Fruit fly (Drosophila melanogaster) ovary, adult (tissue): ENCODE measurements around the gene Gba1b.

Source experiments
- CG17801 ChIP-seq: fragments of 200-800 bp; optimal IDR thresholded peaks from 2 replicates; lab custom pipeline; 2019; ENCODE audit warnings: missing biosample characterization, mild to moderate bottlenecking, missing genetic modification characterization, moderate library complexity; ENCODE audit not compliant: partially characterized antibody

The Gba1b gene

DNA sequence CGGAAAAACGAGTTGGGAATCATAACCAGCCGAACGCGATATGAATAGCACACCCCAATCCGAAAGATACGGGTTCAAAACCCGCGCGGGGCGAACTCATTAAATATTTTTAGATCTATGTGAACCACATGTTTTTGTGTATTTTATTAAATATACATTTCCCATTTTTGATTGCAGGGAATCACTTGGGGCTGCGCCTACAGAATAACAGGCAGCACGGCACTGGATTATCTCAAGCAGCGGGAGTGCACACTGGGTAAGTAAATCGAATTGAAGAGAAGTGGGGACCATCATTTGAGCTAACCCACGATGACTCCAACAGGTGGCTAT lies 25.8 kb downstream of the Gba1b start:
- TF ChIP-seq CG17801 (GFP tag; lab: Kevin White, UChicago): no peak

DNA sequence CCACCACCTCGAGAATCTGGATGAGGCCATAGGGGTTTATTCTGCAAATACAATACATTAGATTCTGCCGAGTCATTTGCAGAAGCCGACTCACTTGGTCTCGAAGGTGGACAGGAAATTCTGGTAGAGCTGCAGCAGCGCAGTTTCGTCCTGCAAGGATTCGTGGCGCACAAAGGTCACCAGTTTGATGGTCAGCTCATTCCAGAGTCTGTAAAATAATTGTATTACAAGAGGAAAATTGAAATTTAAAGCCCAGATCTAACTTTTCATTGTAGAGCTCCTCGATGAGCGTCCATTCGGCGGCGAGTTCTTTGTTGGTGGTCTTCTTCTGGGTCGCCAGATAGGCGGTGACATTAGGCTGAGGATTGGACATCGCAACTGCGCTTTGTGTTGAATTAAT lies 27.9 kb downstream of the Gba1b start:
- no peak for TF ChIP-seq CG17801 (GFP tag; lab: Kevin White, UChicago)

DNA sequence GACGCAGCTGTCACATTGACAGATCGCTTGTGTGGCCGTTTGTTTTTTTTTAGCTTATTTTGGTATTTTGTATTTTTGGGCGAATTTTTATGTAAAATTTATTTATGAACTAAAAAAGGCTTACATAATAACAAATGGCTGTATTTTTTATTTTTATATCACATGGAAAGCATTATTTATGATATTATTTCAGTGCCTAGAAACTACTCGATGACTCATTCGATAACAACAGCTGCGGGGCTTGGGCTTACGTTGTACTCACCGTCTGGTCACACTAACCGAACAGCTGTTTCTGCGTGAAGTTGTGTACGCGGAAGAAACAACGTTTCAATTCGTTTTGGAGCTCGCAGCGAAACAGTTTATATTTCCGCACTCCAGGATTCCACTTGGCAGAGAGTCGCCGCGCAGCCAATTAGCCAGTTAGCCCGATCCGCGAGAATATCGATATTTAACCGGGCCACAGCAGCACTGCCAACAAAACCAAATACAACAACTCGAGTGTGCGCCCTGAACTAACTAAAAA lies 28.4 kb downstream of the Gba1b start, which contains the start of the genes Hmgcr and Rpn9:
TSS of gene Hmgcr (plus strand) at position 335 of the 523 bp plus-strand sequence.
TSS of gene Rpn9 (minus strand) at position 473 of the 523 bp plus-strand sequence.
- TF ChIP-seq CG17801 (GFP tag; lab: Kevin White, UChicago): peak; percentile 37

DNA sequence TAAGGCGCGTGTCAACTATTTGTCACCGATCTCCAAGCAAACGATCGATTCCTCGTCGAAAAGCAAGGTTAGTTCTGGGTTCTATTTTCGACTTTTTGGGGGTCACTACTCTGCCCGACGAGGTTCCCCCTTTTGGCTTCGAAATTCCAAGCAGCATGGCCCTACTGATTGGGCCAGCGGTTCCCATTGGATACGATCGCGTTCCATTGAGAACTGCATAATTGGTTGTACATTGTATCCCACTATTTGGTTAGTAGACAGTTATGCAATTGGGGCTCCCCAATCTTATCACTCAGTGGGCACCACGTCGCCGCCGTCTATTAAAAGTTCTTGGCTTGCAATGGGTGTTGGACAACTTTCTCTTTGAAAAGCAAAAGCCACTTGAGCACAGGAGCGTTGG lies 29.2 kb downstream of the Gba1b start:
- TF ChIP-seq CG17801 (GFP tag; lab: Kevin White, UChicago): no peak

DNA sequence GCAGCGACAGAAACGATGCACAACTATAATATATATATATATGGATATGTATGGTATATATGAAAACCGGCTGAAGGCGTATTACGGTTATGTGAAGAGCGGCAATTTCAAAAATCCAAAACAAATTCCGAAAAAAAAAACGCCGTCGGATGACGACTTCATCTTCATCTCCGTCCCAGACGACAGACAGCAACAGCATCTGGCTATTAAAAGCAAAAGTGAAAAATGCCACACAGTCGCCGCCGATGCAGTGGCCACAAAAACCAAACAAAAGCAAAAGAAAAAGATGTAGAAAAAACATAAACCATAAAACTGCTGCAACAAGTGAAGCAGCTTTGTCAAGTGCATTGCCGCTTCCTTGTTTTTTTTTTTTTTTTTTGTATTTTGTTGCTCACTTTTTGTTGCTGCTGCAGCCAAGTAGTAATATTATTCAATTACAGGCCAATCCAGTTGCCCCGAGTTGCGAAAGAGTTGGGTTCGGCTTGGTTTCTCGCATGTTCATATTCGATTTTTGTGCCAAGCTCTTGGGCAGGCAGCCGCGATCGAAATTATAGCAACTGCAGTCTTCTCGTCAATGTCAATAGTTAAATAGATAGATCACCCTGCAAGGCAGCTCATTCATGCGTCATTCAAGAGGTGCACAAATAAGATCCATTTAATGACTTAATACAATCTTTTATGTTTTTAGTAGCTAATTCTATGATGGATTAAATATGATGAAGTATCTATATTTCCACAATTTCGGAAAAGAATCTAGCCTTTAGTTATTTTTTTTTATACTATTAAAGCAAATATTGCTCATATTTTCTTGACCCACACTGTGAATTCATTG lies 30.2 kb downstream of the Gba1b start:
- TF ChIP-seq CG17801 (GFP tag; lab: Kevin White, UChicago): no peak

DNA sequence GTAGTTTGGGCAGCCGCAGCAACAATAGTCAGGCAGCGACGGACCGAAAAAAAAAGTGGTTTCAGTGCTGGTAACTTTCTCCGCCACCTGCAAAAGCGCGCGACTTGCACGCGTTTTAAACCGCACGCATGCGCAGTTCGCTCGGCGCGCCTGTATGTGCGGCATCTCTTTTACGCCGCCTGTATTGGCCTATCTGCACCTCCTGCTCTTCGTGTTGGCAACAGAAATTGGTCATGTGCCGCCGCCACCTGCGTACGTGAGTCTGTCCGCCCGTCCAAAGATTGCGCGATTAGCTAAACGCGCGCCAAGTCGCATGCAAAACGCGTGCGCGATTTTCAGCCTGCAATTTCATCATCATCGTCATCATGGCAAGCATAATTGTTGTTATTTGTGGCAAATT lies 31.0 kb downstream of the Gba1b start:
- TF ChIP-seq CG17801 (GFP tag; lab: Kevin White, UChicago): no peak

DNA sequence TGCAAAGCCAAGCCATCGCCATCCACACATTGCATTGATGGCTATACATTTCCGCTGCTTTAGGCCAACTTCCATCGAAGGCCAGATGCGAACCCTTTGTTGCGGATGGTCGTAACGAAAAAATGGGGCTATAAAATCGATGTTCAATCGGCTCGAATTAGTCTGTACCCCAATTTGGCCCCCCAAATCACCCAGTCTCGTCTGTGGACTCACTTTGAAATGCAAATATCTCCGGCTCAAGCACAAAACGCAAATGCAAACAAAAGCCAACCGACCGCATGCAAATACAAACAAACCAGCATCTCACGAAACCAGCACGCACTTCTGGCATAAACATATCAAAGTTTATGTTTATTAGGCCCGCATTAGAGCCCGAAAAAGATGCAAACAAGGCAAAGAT lies 31.8 kb downstream of the Gba1b start:
- no peak for TF ChIP-seq CG17801 (GFP tag; lab: Kevin White, UChicago)

DNA sequence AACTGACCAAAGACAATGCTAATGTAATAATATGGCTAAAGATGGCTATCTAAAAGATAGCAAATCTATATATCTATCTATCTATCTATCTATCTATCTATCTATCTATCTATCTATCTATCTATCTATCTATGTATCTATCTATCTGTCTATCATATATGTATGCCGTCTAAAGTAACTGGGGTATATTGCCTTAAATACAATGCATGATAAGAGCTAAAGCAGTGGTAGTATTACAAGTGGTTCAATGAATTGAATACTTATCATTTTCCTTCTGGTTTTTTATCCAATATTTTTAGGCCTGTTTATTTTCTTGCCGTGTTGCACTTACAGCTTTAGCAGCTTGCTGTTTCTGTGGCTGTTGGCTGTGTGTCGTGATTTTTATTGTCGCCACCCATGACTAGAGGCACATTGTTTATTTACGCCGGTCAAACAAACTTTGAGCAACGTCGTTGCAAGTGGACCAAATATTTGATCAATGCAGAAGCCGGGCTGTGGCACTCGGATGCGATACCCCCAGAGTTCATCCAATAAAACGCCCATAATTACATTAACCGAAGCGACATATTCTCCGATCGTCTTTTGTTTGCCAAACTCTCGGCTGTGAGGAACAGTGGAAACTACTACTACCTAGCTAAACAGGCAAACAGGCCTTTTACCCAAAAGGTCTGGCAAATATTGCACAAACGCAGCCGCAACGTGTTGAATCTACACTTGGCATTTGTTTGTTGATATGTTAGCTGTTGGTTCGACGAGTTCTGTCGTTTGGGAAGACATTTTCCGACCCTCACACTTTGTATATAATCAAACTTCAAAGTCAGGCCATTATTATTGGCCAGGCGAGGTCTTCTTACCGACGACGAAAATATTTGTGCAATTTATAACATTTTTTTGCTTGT lies 33.3 kb downstream of the Gba1b start:
- no peak for TF ChIP-seq CG17801 (GFP tag; lab: Kevin White, UChicago)

DNA sequence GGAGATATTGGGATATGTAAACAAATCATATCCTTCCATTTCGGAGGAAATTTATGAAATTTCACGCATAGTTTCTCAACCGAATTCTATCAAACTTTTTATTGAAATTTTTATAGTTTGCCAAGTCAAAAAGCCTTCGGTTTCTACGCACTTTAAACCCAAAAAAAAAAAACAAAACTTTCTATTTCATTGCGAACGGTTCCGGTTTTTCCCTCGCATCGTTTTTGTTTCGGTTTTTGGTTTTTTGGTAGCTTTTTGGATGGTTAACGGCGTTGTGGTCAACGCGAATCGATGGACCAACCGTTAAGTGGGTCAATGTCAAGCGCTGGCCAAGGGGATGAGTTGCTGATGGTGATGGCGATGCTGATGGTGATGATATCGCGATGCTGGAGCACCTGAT lies 36.4 kb downstream of the Gba1b start:
- TF ChIP-seq CG17801 (GFP tag; lab: Kevin White, UChicago): no peak

DNA sequence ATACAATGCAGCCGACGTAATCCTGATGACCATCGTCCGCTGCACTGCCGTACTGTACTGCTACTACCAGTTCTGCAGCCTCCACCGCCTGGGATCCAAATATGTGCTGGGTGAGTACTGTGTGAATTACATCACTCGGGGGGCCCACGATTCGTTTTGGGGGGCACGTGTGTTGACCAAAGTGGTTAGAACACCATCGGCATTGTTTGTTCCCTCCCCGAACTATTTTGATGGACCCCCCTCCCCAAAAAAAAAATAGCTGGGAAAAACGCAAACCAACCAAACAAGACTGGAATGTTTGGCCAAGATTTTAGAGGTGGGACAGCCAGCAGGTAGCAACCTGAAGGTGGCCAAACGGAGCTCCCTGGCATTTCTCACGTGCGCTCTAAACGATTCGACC lies 42.8 kb downstream of the Gba1b start:
- no peak for TF ChIP-seq CG17801 (GFP tag; lab: Kevin White, UChicago)

DNA sequence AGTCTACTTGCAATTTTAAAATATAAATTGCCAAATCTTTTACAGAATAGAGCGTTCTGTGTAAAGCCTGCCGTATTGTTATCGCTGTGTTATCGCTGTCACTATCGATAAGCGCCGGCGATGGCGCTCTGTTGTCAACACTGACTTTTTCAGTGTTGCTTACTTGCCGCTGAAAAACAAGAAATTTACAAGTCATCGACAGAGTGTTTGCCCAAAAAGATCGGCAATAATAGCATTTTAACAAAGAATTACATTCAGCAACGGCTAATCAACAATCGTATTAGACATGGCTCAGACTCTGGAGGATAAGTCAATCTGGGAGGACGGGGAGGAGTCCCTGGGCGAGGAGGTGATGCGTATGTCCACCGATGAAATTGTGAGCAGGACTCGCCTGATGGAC lies 48.1 kb downstream of the Gba1b start, which contains the start of the genes RanBP3 and Rpt5:
TSS of gene RanBP3 (minus strand) at position 107 of the 400 bp plus-strand sequence.
TSS of gene Rpt5 (plus strand) at position 149 of the 400 bp plus-strand sequence.
- TF ChIP-seq CG17801 (GFP tag; lab: Kevin White, UChicago): peak; percentile 59
